Worm (Caenorhabditis elegans) whole organism, young adult: ENCODE results near the gene C14B1.3.
A peak's percentile ranks its signal among the peaks of the same experiment; 100 is the strongest.
"Not testable (repeated sequence)": the region's sequence is repeated elsewhere in the genome, so short reads cannot be mapped to it uniquely, and the experiment has no call there.

Experiments used
- ama-1 ChIP-seq, 3 experiments: fragments of 150-350 bp in 1 of 3; sonication (generic microtip) in 2 of 3; optimal IDR thresholded peaks; 2 replicates each; lab custom pipeline; 2014 to 2018; ENCODE audit warnings: missing biosample characterization in 2 of 3, missing genetic modification characterization in 2 of 3, missing genetic modification reagents in 2 of 3
- fkh-3 ChIP-seq: sonication (generic microtip); optimal IDR thresholded peaks from 2 replicates; lab custom pipeline; 2016; ENCODE audit warnings: mild to moderate bottlenecking, missing genetic modification characterization, missing compliant biosample characterization
- lir-1 ChIP-seq: fragments of 200-800 bp; sonication (Bioruptor generic); conservative IDR thresholded peaks from 2 replicates; pipeline ENCODE4 v1.3.6; 2022; ENCODE audit warnings: missing genetic modification reagents, missing genetic modification characterization, missing compliant biosample characterization
- madf-8 ChIP-seq: fragments of 200-800 bp; sonication (Bioruptor generic); conservative IDR thresholded peaks from 2 replicates; pipeline ENCODE4 v1.3.6; 2022; ENCODE audit warnings: missing genetic modification reagents, missing genetic modification characterization, missing compliant biosample characterization
- mcd-1 ChIP-seq: fragments of 200-800 bp; sonication (Bioruptor generic); IDR thresholded peaks from 2 replicates; pipeline ENCODE4 v1.3.6; 2022; ENCODE audit warnings: missing genetic modification reagents, missing genetic modification characterization, missing compliant biosample characterization
- snpc-4 ChIP-seq, 5 experiments: fragments of 150-350 bp in 1 of 5; sonication (generic microtip) in 4 of 5; optimal IDR thresholded peaks; 2 replicates each; lab custom pipeline; 2014 to 2018; ENCODE audit warnings: missing genetic modification characterization in 5 of 5, missing biosample characterization in 3 of 5, antibody characterized with exemption in 2 of 5, mild to moderate bottlenecking in 2 of 5, missing compliant biosample characterization in 2 of 5, missing genotype in 2 of 5, moderate library complexity in 2 of 5, missing genetic modification reagents in 1 of 5
- unc-130 ChIP-seq: sonication (generic microtip); optimal IDR thresholded peaks from 2 replicates; lab custom pipeline; 2016; ENCODE audit warnings: missing genetic modification reagents, missing genetic modification characterization, missing compliant biosample characterization
- xnd-1 ChIP-seq: sonication (generic microtip); optimal IDR thresholded peaks from 2 replicates; lab custom pipeline; 2016; ENCODE audit warnings: missing genotype, missing genetic modification reagents, missing genetic modification characterization, missing compliant biosample characterization
- ztf-25 ChIP-seq: fragments of 200-800 bp; sonication (Bioruptor generic); IDR thresholded peaks from 2 replicates; pipeline ENCODE4 v1.3.6; 2022; ENCODE audit warnings: missing genetic modification reagents, missing genetic modification characterization, missing compliant biosample characterization

- TF ChIP-seq ztf-25 (GFP tag; lab: Robert Waterston, UW); xnd-1 (tag; lab: Kevin White, UChicago); lir-1; madf-8 (GFP tag; lab: Robert Waterston, UW); unc-130 (GFP tag; lab: Kevin White, UChicago); snpc-4 (GFP tag; optimal IDR thresholded peaks at IDR 0.05; lab: Kevin White, UChicago); snpc-4 (tag; optimal IDR thresholded peaks at IDR 0.05; lab: Kevin White, UChicago); ama-1 (optimal IDR thresholded peaks at IDR 0.05; lab: Kevin White, UChicago); ama-1 (GFP tag; optimal IDR thresholded peaks at IDR 0.05; lab: Kevin White, UChicago); fkh-3: not testable (repeated sequence)
- peak; percentile 72 for TF ChIP-seq mcd-1 (GFP tag; lab: Robert Waterston, UW)
Observed at ce11 chrIII:3697181-3697580, 6.2 kb upstream of the C14B1.3 start.
